Worm (Caenorhabditis elegans) whole organism, L1 larva: Measurements from ENCODE around the gene nhr-118.

Experiments used
- ama-1 ChIP-seq: fragments of 150-350 bp; optimal IDR thresholded peaks from 2 replicates; lab custom pipeline; 2014
- blmp-1 ChIP-seq: fragments of 150-350 bp; optimal IDR thresholded peaks from 2 replicates; lab custom pipeline; 2014; ENCODE audit warnings: missing biosample characterization, missing genetic modification characterization
- ceh-8 ChIP-seq: fragments of 200-800 bp; sonication (Bioruptor generic); optimal IDR thresholded peaks from 2 replicates; lab custom pipeline; 2018; ENCODE audit warnings: mild to moderate bottlenecking, missing genetic modification characterization, moderate library complexity, missing compliant biosample characterization
- dsc-1 ChIP-seq: sonication (generic microtip); optimal IDR thresholded peaks from 2 replicates; lab custom pipeline; 2016; ENCODE audit warnings: mild to moderate bottlenecking, missing genetic modification characterization, missing compliant biosample characterization
- elt-3 ChIP-seq, 6 experiments: fragments of 150-350 bp in 1 of 6; sonication (generic microtip); optimal IDR thresholded peaks; 2 replicates each; lab custom pipeline; 2017 to 2018; ENCODE audit warnings: missing biosample characterization in 6 of 6, missing genetic modification characterization in 6 of 6, inconsistent platforms in 1 of 6
- fkh-10 ChIP-seq: sonication (generic microtip); optimal IDR thresholded peaks from 2 replicates; lab custom pipeline; 2017; ENCODE audit warnings: missing biosample characterization, missing genetic modification reagents, missing genetic modification characterization
- lin-15B ChIP-seq: fragments of 150-350 bp; sonication (generic microtip); optimal IDR thresholded peaks from 3 replicates; lab custom pipeline; 2014; ENCODE audit warnings: missing biosample characterization, missing genetic modification characterization
- lsy-2 ChIP-seq, 2 experiments: fragments of 150-350 bp; optimal IDR thresholded peaks; 2 replicates each; lab custom pipeline; 2014; ENCODE audit warnings: missing biosample characterization in 2 of 2, missing genetic modification characterization in 2 of 2
- mef-2 ChIP-seq: fragments of 150-350 bp; optimal IDR thresholded peaks from 2 replicates; lab custom pipeline; 2014; ENCODE audit warnings: missing biosample characterization, missing genetic modification characterization
- snpc-4 ChIP-seq: fragments of 150-350 bp; optimal IDR thresholded peaks from 2 replicates; lab custom pipeline; 2014; ENCODE audit warnings: missing biosample characterization, missing genetic modification characterization
- tlp-1 ChIP-seq: fragments of 150-350 bp; optimal IDR thresholded peaks from 2 replicates; lab custom pipeline; 2014; ENCODE audit warnings: missing biosample characterization, missing genetic modification characterization
- unc-62 ChIP-seq: fragments of 150-350 bp; optimal IDR thresholded peaks from 2 replicates; lab custom pipeline; 2014; ENCODE audit warnings: missing biosample characterization, missing genetic modification reagents, missing genetic modification characterization
- ztf-11 ChIP-seq, 2 experiments: sonication (generic microtip); optimal IDR thresholded peaks; 2 replicates each; lab custom pipeline; 2016 to 2017; ENCODE audit warnings: missing genetic modification characterization in 2 of 2, missing biosample characterization in 1 of 2, missing compliant biosample characterization in 1 of 2
- ztf-4 ChIP-seq: fragments of 150-350 bp; optimal IDR thresholded peaks from 2 replicates; lab custom pipeline; 2014; ENCODE audit warnings: missing biosample characterization, missing genetic modification characterization

DNA sequence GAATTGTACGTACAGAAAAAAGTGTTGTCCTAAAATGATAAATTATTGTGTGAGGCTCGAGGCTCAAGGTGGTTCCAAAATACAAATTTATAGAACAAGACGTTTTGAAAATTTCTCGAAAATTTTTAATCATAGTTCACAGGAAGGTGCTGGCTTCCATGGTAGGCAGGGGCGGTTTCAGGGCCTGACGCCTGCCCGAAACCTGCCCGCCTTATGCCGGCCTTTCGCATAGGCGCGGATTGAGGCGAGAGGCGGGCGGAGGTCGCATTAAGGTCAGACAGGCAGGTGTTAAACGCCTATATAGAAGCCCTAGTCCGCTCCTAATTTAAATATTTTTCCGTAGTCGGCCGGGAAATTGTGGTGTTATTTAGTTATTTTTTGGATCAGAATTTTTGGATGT is 15.5 kb downstream of the nhr-118 start:
- TF ChIP-seq elt-3 (tag; optimal IDR thresholded peaks at IDR 0.05; lab: Kevin White, UChicago) = no peak
- no peak for TF ChIP-seq dsc-1 (tag; lab: Kevin White, UChicago)
- TF ChIP-seq tlp-1 (tag; lab: Kevin White, UChicago) = no peak
- TF ChIP-seq lin-15B (tag; lab: Kevin White, UChicago) = no peak
- no peak for TF ChIP-seq mef-2 (tag; lab: Kevin White, UChicago)
- TF ChIP-seq ceh-8 (GFP tag; lab: Kevin White, UChicago) = no peak
- no peak for TF ChIP-seq snpc-4 (tag; lab: Kevin White, UChicago)
- TF ChIP-seq lsy-2 (tag; optimal IDR thresholded peaks at IDR 0.05; lab: Kevin White, UChicago) = no peak
- TF ChIP-seq unc-62 (GFP tag; lab: Kevin White, UChicago) = no peak
- no peak for TF ChIP-seq fkh-10 (GFP tag; lab: Kevin White, UChicago)
- no peak for TF ChIP-seq ama-1
- TF ChIP-seq blmp-1 = no peak
- TF ChIP-seq ztf-4 (tag; lab: Kevin White, UChicago) = no peak
- TF ChIP-seq ztf-11 (tag; optimal IDR thresholded peaks at IDR 0.05; lab: Kevin White, UChicago) = no peak
